Fruit fly (Drosophila melanogaster) whole organism, pupa: ENCODE measurements around the gene CG2224.
A peak's percentile ranks its signal among the peaks of the same experiment; 100 is the strongest.

ENCODE experiments used
- CG10348 ChIP-seq: fragments of 200-800 bp; sonication (Bioruptor generic); IDR thresholded peaks from 2 replicates; pipeline ENCODE4 v1.3.6; 2022; ENCODE audit warnings: missing biosample characterization, missing genetic modification characterization
- CG12605 ChIP-seq: fragments of 200-800 bp; sonication (Bioruptor generic); IDR thresholded peaks from 2 replicates; pipeline ENCODE4 v1.3.6; 2022; ENCODE audit warnings: missing biosample characterization, missing genetic modification characterization
- CG13204 ChIP-seq: fragments of 200-800 bp; sonication (Bioruptor generic); optimal IDR thresholded peaks from 2 replicates; lab custom pipeline; 2018; ENCODE audit warnings: missing biosample characterization, mild to moderate bottlenecking, missing genetic modification characterization, moderate library complexity
- CG14655 ChIP-seq: fragments of 200-800 bp; sonication (Bioruptor generic); optimal IDR thresholded peaks from 3 replicates; lab custom pipeline; 2017; ENCODE audit warnings: mild to moderate bottlenecking, missing biosample characterization, missing genetic modification reagents, missing genetic modification characterization
- CG15710 ChIP-seq: fragments of 200-800 bp; sonication (Bioruptor generic); optimal IDR thresholded peaks from 2 replicates; lab custom pipeline; 2018; ENCODE audit warnings: missing biosample characterization, mild to moderate bottlenecking, missing genetic modification characterization, moderate library complexity
- CG17806 ChIP-seq: fragments of 200-800 bp; sonication (Bioruptor generic); optimal IDR thresholded peaks from 2 replicates; lab custom pipeline; 2018; ENCODE audit warnings: missing biosample characterization, mild to moderate bottlenecking, missing genetic modification characterization, moderate library complexity
- CG32121 ChIP-seq: fragments of 200-800 bp; sonication (Bioruptor generic); IDR thresholded peaks from 2 replicates; pipeline ENCODE4 v1.3.6; 2022; ENCODE audit warnings: missing biosample characterization, missing genetic modification characterization
- CG34367 ChIP-seq: fragments of 200-800 bp; sonication (Bioruptor generic); optimal IDR thresholded peaks from 2 replicates; lab custom pipeline; 2018; ENCODE audit warnings: missing biosample characterization, mild to moderate bottlenecking, missing genetic modification characterization
- CG4496 ChIP-seq: fragments of 200-800 bp; sonication (Bioruptor generic); IDR thresholded peaks from 3 replicates; pipeline ENCODE4 v1.3.6; 2022; ENCODE audit warnings: missing biosample characterization, missing genetic modification characterization
- CG8159 ChIP-seq: fragments of 200-800 bp; sonication (Bioruptor generic); optimal IDR thresholded peaks from 3 replicates; lab custom pipeline; 2018; ENCODE audit warnings: missing biosample characterization, mild to moderate bottlenecking, missing genetic modification characterization, moderate library complexity
- CG8301 ChIP-seq: fragments of 200-800 bp; sonication (Bioruptor generic); optimal IDR thresholded peaks from 2 replicates; lab custom pipeline; 2018; ENCODE audit warnings: missing biosample characterization, mild to moderate bottlenecking, missing genetic modification characterization
- CG9948 ChIP-seq: fragments of 200-800 bp; sonication (Bioruptor generic); optimal IDR thresholded peaks from 2 replicates; lab custom pipeline; 2018; ENCODE audit warnings: missing biosample characterization, mild to moderate bottlenecking, missing genetic modification characterization, moderate library complexity
- D1 ChIP-seq: fragments of 200-800 bp; sonication (Bioruptor generic); optimal IDR thresholded peaks from 2 replicates; lab custom pipeline; 2018; ENCODE audit warnings: missing biosample characterization, mild to moderate bottlenecking, missing genetic modification characterization, moderate library complexity
- EcR ChIP-seq: fragments of 200-800 bp; sonication (Bioruptor generic); optimal IDR thresholded peaks from 3 replicates; lab custom pipeline; 2019; ENCODE audit warnings: missing biosample characterization, missing genetic modification characterization, mild to moderate bottlenecking, moderate library complexity, missing genetic modification reagents
- Ets98B ChIP-seq: fragments of 200-800 bp; sonication (Bioruptor generic); IDR thresholded peaks from 2 replicates; pipeline ENCODE4 v1.3.6; 2022; ENCODE audit warnings: missing biosample characterization, missing genetic modification characterization
- Pif1A ChIP-seq: fragments of 200-800 bp; sonication (Bioruptor generic); optimal IDR thresholded peaks from 3 replicates; lab custom pipeline; 2016; ENCODE audit warnings: missing biosample characterization, missing genetic modification characterization
- Pif1B ChIP-seq: fragments of 200-800 bp; sonication (Bioruptor generic); optimal IDR thresholded peaks from 3 replicates; lab custom pipeline; 2016; ENCODE audit warnings: missing biosample characterization, missing genetic modification characterization
- Snoo ChIP-seq: fragments of 200-800 bp; sonication (Bioruptor generic); optimal IDR thresholded peaks from 3 replicates; lab custom pipeline; 2017; ENCODE audit warnings: missing biosample characterization, mild to moderate bottlenecking, missing genetic modification characterization, inconsistent platforms
- fd96Ca ChIP-seq: fragments of 200-800 bp; sonication (Bioruptor generic); IDR thresholded peaks from 3 replicates; pipeline ENCODE4 v1.3.6; 2022; ENCODE audit warnings: missing biosample characterization, missing genetic modification characterization
- gl ChIP-seq: fragments of 200-800 bp; sonication (Bioruptor generic); optimal IDR thresholded peaks from 2 replicates; lab custom pipeline; 2018; ENCODE audit warnings: missing biosample characterization, mild to moderate bottlenecking, missing genetic modification characterization
- rn ChIP-seq: fragments of 200-800 bp; sonication (Bioruptor generic); IDR thresholded peaks from 2 replicates; pipeline ENCODE4 v1.3.6; 2022; ENCODE audit warnings: missing biosample characterization, missing genetic modification characterization

Gene CG2224

dm6 chr3R:30459066-30459935, at the start of gene CG2224, which contains the start of gene CDase:
CG2224 (minus strand) TSS chr3R:30459300.
CDase (plus strand) TSS chr3R:30459521.
- no peak for TF ChIP-seq fd96Ca (GFP tag; lab: Robert Waterston, UW)
- no peak for TF ChIP-seq gl
- no peak for TF ChIP-seq CG8301 (tag; lab: Kevin White, UChicago)
- no peak for TF ChIP-seq Snoo
- no peak for TF ChIP-seq CG12605 (GFP tag; lab: Robert Waterston, UW)
- no peak for TF ChIP-seq D1 (tag; lab: Kevin White, UChicago)
- no peak for TF ChIP-seq CG15710 (tag; lab: Kevin White, UChicago)
- no peak for TF ChIP-seq Pif1A (GFP tag; lab: Kevin White, UChicago)
- no peak for TF ChIP-seq CG14655 (GFP tag; lab: Kevin White, UChicago)
- TF ChIP-seq CG4496 (GFP tag; lab: Robert Waterston, UW): no peak
- TF ChIP-seq CG9948 (tag; lab: Kevin White, UChicago): no peak
- no peak for TF ChIP-seq CG8159 (tag; lab: Kevin White, UChicago)
- no peak for TF ChIP-seq rn (GFP tag; lab: Robert Waterston, UW)
- TF ChIP-seq Ets98B (GFP tag; lab: Robert Waterston, UW): no peak
- TF ChIP-seq CG32121 (GFP tag; lab: Robert Waterston, UW): no peak
- TF ChIP-seq Pif1B: no peak
- TF ChIP-seq, all 21 proteins: peak for 0

dm6 chr3R:30507723-30508122, 48.6 kb upstream of the CG2224 start, which contains the start of gene CG34041:
CG34041 (plus strand) TSS chr3R:30508023.
- TF ChIP-seq CG10348 (no peak), Pif1A (GFP tag; lab: Kevin White, UChicago) (no peak), EcR (GFP tag; lab: Kevin White, UChicago) (no peak), CG17806 (no peak)
- TF ChIP-seq, all 21 proteins: peak for 0

dm6 chr3R:30505561-30506037, 46.5 kb upstream of the CG2224 start, which contains the start of the genes PH4alphaSG1 and CG15539:
PH4alphaSG1 (minus strand) TSS chr3R:30505661.
CG15539 (plus strand) TSS chr3R:30505987.
- TF ChIP-seq CG4496 (GFP tag; lab: Robert Waterston, UW) (no peak), Snoo (no peak), Ets98B (GFP tag; lab: Robert Waterston, UW) (no peak), rn (GFP tag; lab: Robert Waterston, UW) (no peak), Pif1B (no peak), CG8159 (tag; lab: Kevin White, UChicago) (no peak), CG32121 (GFP tag; lab: Robert Waterston, UW) (no peak), CG12605 (GFP tag; lab: Robert Waterston, UW) (no peak), CG15710 (tag; lab: Kevin White, UChicago) (no peak), CG17806 (no peak), CG14655 (GFP tag; lab: Kevin White, UChicago) (no peak), D1 (tag; lab: Kevin White, UChicago) (no peak), CG10348 (no peak), CG13204 (GFP tag; lab: Kevin White, UChicago) (no peak), fd96Ca (GFP tag; lab: Robert Waterston, UW) (no peak), EcR (GFP tag; lab: Kevin White, UChicago) (no peak), CG34367 (tag; lab: Kevin White, UChicago) (no peak), CG8301 (tag; lab: Kevin White, UChicago) (no peak), Pif1A (GFP tag; lab: Kevin White, UChicago) (no peak), CG9948 (tag; lab: Kevin White, UChicago) (no peak)

dm6 chr3R:30503406-30503805, 44.3 kb upstream of the CG2224 start, which contains the start of gene CG31371:
CG31371 (minus strand) TSS chr3R:30503506.
- TF ChIP-seq Ets98B (GFP tag; lab: Robert Waterston, UW) (no peak), EcR (GFP tag; lab: Kevin White, UChicago) (no peak), gl (no peak), CG8159 (tag; lab: Kevin White, UChicago) (no peak), rn (GFP tag; lab: Robert Waterston, UW) (no peak), Pif1B (no peak), Snoo (no peak), Pif1A (GFP tag; lab: Kevin White, UChicago) (no peak), CG4496 (GFP tag; lab: Robert Waterston, UW) (no peak), CG13204 (GFP tag; lab: Kevin White, UChicago) (no peak), CG15710 (tag; lab: Kevin White, UChicago) (no peak), CG9948 (tag; lab: Kevin White, UChicago) (no peak), D1 (tag; lab: Kevin White, UChicago) (no peak), CG12605 (GFP tag; lab: Robert Waterston, UW) (no peak), CG10348 (no peak), CG17806 (no peak)

dm6 chr3R:30501174-30501573, 42.1 kb upstream of the CG2224 start:
- TF ChIP-seq CG15710 (tag; lab: Kevin White, UChicago) (no peak), CG9948 (tag; lab: Kevin White, UChicago) (no peak), CG8159 (tag; lab: Kevin White, UChicago) (peak; percentile 67), CG4496 (GFP tag; lab: Robert Waterston, UW) (peak; percentile 76; the same call in 2 of the 3 replicates), EcR (GFP tag; lab: Kevin White, UChicago) (no peak), Snoo (no peak), Pif1A (GFP tag; lab: Kevin White, UChicago) (peak; percentile 60), D1 (tag; lab: Kevin White, UChicago) (no peak), CG32121 (GFP tag; lab: Robert Waterston, UW) (no peak), Ets98B (GFP tag; lab: Robert Waterston, UW) (no peak; the same call in 1 of the 2 replicates), CG14655 (GFP tag; lab: Kevin White, UChicago) (peak; percentile 67), CG13204 (GFP tag; lab: Kevin White, UChicago) (no peak), gl (no peak), Pif1B (peak; percentile 31), CG34367 (tag; lab: Kevin White, UChicago) (peak; percentile 3), fd96Ca (GFP tag; lab: Robert Waterston, UW) (peak; percentile 66; the same call in 2 of the 3 replicates), CG12605 (GFP tag; lab: Robert Waterston, UW) (no peak)
